Worm (Caenorhabditis elegans): ENCODE results near the gene T22F7.3.
A peak's percentile ranks its signal among the peaks of the same experiment; 100 is the strongest.

T22F7.3 gene

DNA sequence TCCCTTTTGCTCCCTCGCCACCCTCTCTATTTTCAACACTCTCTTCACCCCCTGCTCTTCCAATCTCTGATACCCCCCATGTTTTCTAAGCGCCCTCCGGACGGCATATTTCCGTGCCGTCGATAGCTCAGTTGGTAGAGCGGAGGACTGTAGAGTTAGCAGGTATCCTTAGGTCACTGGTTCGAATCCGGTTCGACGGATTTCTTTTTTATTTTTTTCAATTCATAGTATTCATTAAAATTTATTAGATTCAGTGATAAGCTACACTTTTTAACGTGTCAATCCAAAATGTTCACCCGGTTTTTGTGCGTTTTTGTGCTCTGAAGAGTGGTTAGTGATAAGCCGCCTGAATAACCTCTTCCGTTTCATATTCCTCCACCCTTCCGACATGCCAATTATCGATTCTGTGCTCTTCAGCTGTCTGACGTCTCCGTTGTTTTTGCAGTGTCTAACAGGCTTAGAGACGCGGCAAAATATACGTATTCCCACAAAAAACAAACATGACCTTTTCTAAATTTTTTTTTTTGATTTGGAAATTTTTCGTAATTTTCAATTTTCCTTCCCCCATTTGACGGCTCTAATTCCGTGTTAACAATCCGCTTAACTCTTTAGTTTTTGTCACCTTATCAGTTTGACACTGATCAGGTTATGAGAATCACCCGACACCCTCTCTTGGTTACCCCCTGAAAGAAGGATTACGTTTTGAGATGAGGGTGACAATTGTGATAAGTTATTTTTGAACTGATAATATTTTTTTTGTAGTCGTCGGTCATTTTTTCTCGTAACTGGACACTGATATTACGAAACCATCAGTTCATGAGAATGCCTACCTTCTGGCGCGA lies 11.6 kb upstream of the T22F7.3 start (continued):
- TF ChIP-seq cey-2 (tag; optimal IDR thresholded peaks at IDR 0.05; ENCODE audit: borderline replicate concordance, insufficient read depth) (no peak), vab-7 (GFP tag; IDR thresholded peaks at IDR 0.05) (no peak; the same call in 1 of the 2 replicates), php-3 (GFP tag; IDR thresholded peaks at IDR 0.05) (peak; percentile 88), aly-2 (tag; optimal IDR thresholded peaks at IDR 0.05) (no peak), F49E8.2 (tag; optimal IDR thresholded peaks at IDR 0.05; ENCODE audit: borderline replicate concordance) (no peak), sdz-12 (GFP tag; optimal IDR thresholded peaks at IDR 0.05) (no peak), hlh-11 (tag; optimal IDR thresholded peaks at IDR 0.05) (peak; percentile 41), duxl-1 (tag; optimal IDR thresholded peaks at IDR 0.05; ENCODE audit: poor library complexity) (no peak), F10B5.3 (tag; optimal IDR thresholded peaks at IDR 0.05) (no peak), zfp-3 (GFP tag; conservative IDR thresholded peaks at IDR 0.05) (no peak), nhr-102 (tag; optimal IDR thresholded peaks at IDR 0.05) (peak; percentile 51)

DNA sequence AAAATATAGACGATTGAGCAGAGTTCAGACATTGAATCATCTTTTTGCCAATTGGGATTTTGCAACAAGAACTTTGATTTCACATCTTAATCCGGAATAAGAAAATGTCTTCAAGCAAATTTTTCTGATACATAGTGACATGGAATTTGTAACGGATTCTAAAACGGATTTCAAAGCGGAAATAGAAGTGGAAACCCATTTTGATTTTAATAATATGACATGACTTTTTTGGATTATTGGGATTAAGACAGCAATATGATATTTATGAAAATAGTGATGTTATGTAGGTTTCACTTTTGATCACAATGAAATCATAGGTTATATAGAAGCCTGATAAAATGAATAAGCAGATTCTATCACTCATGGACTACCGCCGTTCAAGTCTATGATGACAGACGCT lies 8.3 kb upstream of the T22F7.3 start:
- TF ChIP-seq nhr-42 (GFP tag; IDR thresholded peaks at IDR 0.05) (no peak), unc-130 (GFP tag; optimal IDR thresholded peaks at IDR 0.05) (no peak), mes-2 (tag; optimal IDR thresholded peaks at IDR 0.05; ENCODE audit: poor library complexity, severe bottlenecking) (no peak), nhr-6 (tag; optimal IDR thresholded peaks at IDR 0.05) (no peak), aha-1 (tag) (peak; percentile 54)

DNA sequence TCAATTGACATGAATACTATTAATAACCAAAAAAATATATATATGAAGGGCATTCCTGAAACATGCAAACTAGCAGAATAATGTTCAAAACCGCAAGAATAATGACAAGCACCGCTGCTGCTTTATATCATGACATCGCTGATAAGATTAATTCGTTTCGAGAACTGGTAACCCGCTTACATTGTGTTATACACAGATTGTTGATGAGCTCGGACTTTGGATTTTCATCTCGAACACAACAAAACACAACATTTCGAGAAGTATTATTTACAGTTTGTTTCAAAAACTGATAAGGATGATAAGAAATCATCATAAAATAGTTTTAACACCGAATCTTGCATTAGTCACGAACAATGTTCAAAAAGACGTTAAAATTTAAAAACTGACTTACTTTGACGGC lies 7.1 kb upstream of the T22F7.3 start:
- TF ChIP-seq Y5F2A.4 (GFP tag; optimal IDR thresholded peaks at IDR 0.05) (no peak), nhr-28 (tag; optimal IDR thresholded peaks at IDR 0.05) (peak; percentile 7), unc-62 (GFP tag; optimal IDR thresholded peaks at IDR 0.05 in 1 of 2) (peak in 1 of 2 experiments; percentile 55), unc-62 (tag; optimal IDR thresholded peaks at IDR 0.05) (no peak), daf-16 (GFP tag; optimal IDR thresholded peaks at IDR 0.05) (no peak), daf-16 (tag; optimal IDR thresholded peaks at IDR 0.05) (peak; percentile 97), dmd-6 (GFP tag; IDR thresholded peaks at IDR 0.05) (peak; percentile 25; the same call in 1 of the 2 replicates)

DNA sequence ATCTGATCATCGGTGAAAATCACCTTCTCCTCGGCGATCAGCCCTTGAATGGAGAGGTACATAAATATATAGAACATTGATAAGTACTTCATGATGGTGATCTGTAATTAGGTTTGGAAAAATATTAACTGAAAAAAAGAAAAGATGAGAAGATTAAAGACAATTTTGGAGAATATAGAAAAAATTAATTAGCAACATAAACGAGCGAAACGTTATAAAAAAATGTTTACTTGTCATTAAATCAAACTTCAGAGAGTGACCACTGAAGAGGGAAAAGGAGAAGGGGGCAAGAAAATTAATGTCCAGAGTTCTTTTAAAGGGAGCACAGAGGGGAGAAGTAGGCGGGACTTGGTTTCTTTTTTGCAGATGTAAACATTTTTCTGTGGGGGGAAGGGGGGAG lies 3.0 kb upstream of the T22F7.3 start, which contains the start of gene T22F7.4:
Gene T22F7.4, minus strand, starts transcription at position 101 of the 400 bp plus-strand sequence.
- no peak for TF ChIP-seq nhr-102 (tag; optimal IDR thresholded peaks at IDR 0.05)
- TF ChIP-seq set-16 (GFP tag; IDR thresholded peaks at IDR 0.05): no peak
- TF ChIP-seq F44E2.7 (GFP tag; IDR thresholded peaks at IDR 0.05): no peak
- no peak for TF ChIP-seq spr-1 (tag; optimal IDR thresholded peaks at IDR 0.05)
- TF ChIP-seq dmd-6 (GFP tag; IDR thresholded peaks at IDR 0.05): no peak

DNA sequence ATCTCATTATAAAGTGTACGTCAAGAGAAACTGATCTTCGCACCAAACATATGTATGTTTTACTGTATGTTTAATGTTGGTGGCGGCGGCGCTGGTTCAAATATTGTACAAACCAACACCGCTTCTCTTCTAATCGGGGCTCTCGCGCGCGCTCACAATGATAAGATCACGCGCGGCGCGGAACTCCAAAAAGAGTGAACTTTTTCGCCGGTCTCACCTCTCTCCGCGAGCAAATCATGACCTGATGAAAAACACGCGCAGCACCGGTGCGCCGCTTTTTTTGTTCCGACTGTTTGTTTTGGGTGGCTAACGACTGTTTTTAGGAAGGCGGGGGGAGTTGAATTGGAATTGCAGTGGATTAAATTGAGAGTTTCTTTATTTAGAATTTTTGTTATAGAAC lies 10.5 kb downstream of the T22F7.3 start:
- TF ChIP-seq set-16 (GFP tag; IDR thresholded peaks at IDR 0.05) (peak; percentile 57), mdl-1 (tag; optimal IDR thresholded peaks at IDR 0.05) (no peak), ztf-11 (tag; optimal IDR thresholded peaks at IDR 0.05) (no peak)

DNA sequence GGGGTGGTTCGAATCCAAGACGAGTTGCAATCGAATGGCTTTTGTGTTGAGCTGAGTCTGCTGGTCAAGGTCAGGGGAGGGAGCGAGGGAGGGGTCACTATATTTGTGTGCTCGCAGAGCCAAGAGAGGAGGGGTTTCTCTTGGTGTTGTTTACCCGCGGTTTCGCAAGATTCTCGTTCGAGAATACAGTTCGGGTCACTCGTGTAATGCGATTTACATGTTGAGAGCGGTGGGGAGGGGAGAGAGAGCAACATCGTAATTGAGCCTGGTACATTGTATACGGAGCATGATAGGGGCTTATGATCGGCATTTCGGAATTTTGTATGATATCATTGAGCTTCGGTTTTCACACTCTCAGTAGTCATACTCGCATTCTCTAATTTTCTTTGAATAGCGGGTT lies 11.7 kb downstream of the T22F7.3 start, which contains the start of gene F30H5.3:
Gene F30H5.3, minus strand, starts transcription at position 101 of the 400 bp plus-strand sequence.
- TF ChIP-seq dmd-6 (GFP tag; IDR thresholded peaks at IDR 0.05) (no peak), mxl-3 (GFP tag; optimal IDR thresholded peaks at IDR 0.05) (no peak), tra-1 (GFP tag; IDR thresholded peaks at IDR 0.05) (no peak), dmd-8 (GFP tag; IDR thresholded peaks at IDR 0.05) (0 out of 2 replicates have a peak, but pooled peaks have one; percentile 13), lin-39 (tag; optimal IDR thresholded peaks at IDR 0.05) (no peak), mes-2 (tag; optimal IDR thresholded peaks at IDR 0.05; ENCODE audit: poor library complexity, severe bottlenecking) (no peak)

All from whole organism, L4 larva.